Fruit fly (Drosophila melanogaster): ENCODE data around the gene Kap-alpha3.

Gene Kap-alpha3

dm6 chr3R:9572929-9573811 is 4.4 kb downstream of the Kap-alpha3 start (continued):
- TF ChIP-seq zen2 (GFP tag; IDR thresholded peaks at IDR 0.05; ENCODE audit: partially characterized antibody) (no peak), CG8944 (GFP tag; optimal IDR thresholded peaks at IDR 0.05) (no peak), gro (GFP tag; optimal IDR thresholded peaks at IDR 0.05) (no peak), chinmo (GFP tag; IDR thresholded peaks at IDR 0.05; ENCODE audit: partially characterized antibody) (peak; percentile 69; the same call in 2 of the 4 replicates), Dref (GFP tag; IDR thresholded peaks at IDR 0.05) (no peak), pita (GFP tag; optimal IDR thresholded peaks at IDR 0.05) (no peak), lab (GFP tag; optimal IDR thresholded peaks at IDR 0.05) (peak; percentile 53), CTCF (GFP tag; optimal IDR thresholded peaks at IDR 0.05) (no peak), vvl (GFP tag; IDR thresholded peaks at IDR 0.05) (peak; percentile 74), prd (optimal IDR thresholded peaks at IDR 0.05) (no peak), prd (GFP tag; IDR thresholded peaks at IDR 0.05) (no peak), slbo (GFP tag; IDR thresholded peaks at IDR 0.05) (peak; percentile 19), NFAT (GFP tag; IDR thresholded peaks at IDR 0.05) (peak; percentile 75; the same call in 1 of the 2 replicates), Med (GFP tag) (peak; percentile 80), Atf3 (GFP tag; optimal IDR thresholded peaks at IDR 0.05) (no peak), Ets65A (GFP tag) (peak; percentile 72), vfl (GFP tag; optimal IDR thresholded peaks at IDR 0.05) (no peak), Side (GFP tag; optimal IDR thresholded peaks at IDR 0.05) (no peak), BEAF-32 (GFP tag; optimal IDR thresholded peaks at IDR 0.05) (no peak), CG17328 (GFP tag; IDR thresholded peaks at IDR 0.05) (0 out of 2 replicates have a peak, but pooled peaks have one; percentile 23), Atf6 (GFP tag; IDR thresholded peaks at IDR 0.05) (peak; percentile 35; the same call in 1 of the 2 replicates), hbn (GFP tag; IDR thresholded peaks at IDR 0.05; ENCODE audit: partially characterized antibody) (no peak), D (optimal IDR thresholded peaks at IDR 0.05) (no peak), D (GFP tag; optimal IDR thresholded peaks at IDR 0.05) (no peak), seq (GFP tag; IDR thresholded peaks at IDR 0.05) (peak; percentile 33; the same call in 1 of the 2 replicates), CG8359 (GFP tag; optimal IDR thresholded peaks at IDR 0.05; ENCODE audit: borderline replicate concordance) (no peak), dan (GFP tag; IDR thresholded peaks at IDR 0.05) (no peak), CrebB (tag; optimal IDR thresholded peaks at IDR 0.05) (no peak), lov (optimal IDR thresholded peaks at IDR 0.05) (no peak), lov (GFP tag; IDR thresholded peaks at IDR 0.05) (no peak), CG8388 (GFP tag; optimal IDR thresholded peaks at IDR 0.05) (no peak), CG31441 (GFP tag; IDR thresholded peaks at IDR 0.05) (no peak), CG6175 (GFP tag; IDR thresholded peaks at IDR 0.05) (no peak), unc-4 (GFP tag; IDR thresholded peaks at IDR 0.05; ENCODE audit: partially characterized antibody) (peak; percentile 36), lmd (GFP tag; IDR thresholded peaks at IDR 0.05) (no peak; the same call in 1 of the 2 replicates), BtbVII (GFP tag; optimal IDR thresholded peaks at IDR 0.05) (no peak), CG10543 (GFP tag; optimal IDR thresholded peaks at IDR 0.05) (peak; percentile 31), Neu2 (GFP tag; optimal IDR thresholded peaks at IDR 0.05; ENCODE audit: borderline replicate concordance) (no peak), CG8924 (tag; optimal IDR thresholded peaks at IDR 0.05) (no peak), corto (GFP tag; optimal IDR thresholded peaks at IDR 0.05) (no peak), amos (GFP tag; IDR thresholded peaks at IDR 0.05; ENCODE audit: partially characterized antibody) (peak; percentile 28; the same call in 1 of the 2 replicates)

dm6 chr3R:9571523-9571922 is 6.0 kb downstream of the Kap-alpha3 start, which contains the start of gene CG9396:
Gene CG9396 (minus strand): TSS chr3R:9571623.
- TF ChIP-seq nau (GFP tag; optimal IDR thresholded peaks at IDR 0.05) (no peak), sens (GFP tag) (peak; percentile 19)

All from whole organism, embryonic.